Worm (Caenorhabditis elegans) whole organism, L4 larva: ENCODE results near the gene nsph-4.2.
A peak's percentile ranks its signal among the peaks of the same experiment; 100 is the strongest.
"Not testable (repeated sequence)": the region's sequence is repeated elsewhere in the genome, so short reads cannot be mapped to it uniquely, and the experiment has no call there.

Experiments used
- F37D6.2 ChIP-seq: sonication (generic microtip); optimal IDR thresholded peaks from 2 replicates; lab custom pipeline; 2016; ENCODE audit warnings: mild to moderate bottlenecking, missing genetic modification characterization, missing compliant biosample characterization
- F44E2.7 ChIP-seq: fragments of 200-800 bp; sonication (Bioruptor generic); IDR thresholded peaks from 2 replicates; pipeline ENCODE4 v2.1.2; 2022; ENCODE audit warnings: missing genetic modification characterization, missing compliant biosample characterization
- F49E8.2 ChIP-seq: sonication (generic microtip); optimal IDR thresholded peaks from 2 replicates; lab custom pipeline; 2016; ENCODE audit warnings: missing compliant biosample characterization, mild to moderate bottlenecking, missing genetic modification characterization, borderline replicate concordance
- T20F7.1 ChIP-seq: fragments of 200-800 bp; sonication (Bioruptor generic); optimal IDR thresholded peaks from 2 replicates; lab custom pipeline; 2018; ENCODE audit warnings: mild to moderate bottlenecking, missing genetic modification characterization, missing compliant biosample characterization
- T26A8.4 ChIP-seq: fragments of 200-800 bp; sonication (Bioruptor generic); IDR thresholded peaks from 2 replicates; pipeline ENCODE4 v1.3.6; 2022; ENCODE audit warnings: missing genetic modification characterization, missing compliant biosample characterization
- Y105C5A.15 ChIP-seq: fragments of 200-800 bp; sonication (Bioruptor generic); IDR thresholded peaks from 2 replicates; pipeline ENCODE4 v1.3.6; 2022; ENCODE audit warnings: missing genetic modification characterization, missing compliant biosample characterization
- Y48G9A.11 ChIP-seq: fragments of 200-800 bp; sonication (Bioruptor generic); IDR thresholded peaks from 2 replicates; pipeline ENCODE4 v1.3.6; 2022; ENCODE audit warnings: missing genetic modification reagents, missing genetic modification characterization, missing compliant biosample characterization
- aha-1 ChIP-seq: fragments of 150-350 bp; peaks from one replicate; lab custom pipeline; 2014; ENCODE audit warnings: missing biosample characterization, missing genetic modification characterization
- aly-2 ChIP-seq: sonication (generic microtip); optimal IDR thresholded peaks from 2 replicates; lab custom pipeline; 2018; ENCODE audit warnings: missing biosample characterization, missing genetic modification characterization
- ama-1 ChIP-seq: fragments of 150-350 bp; optimal IDR thresholded peaks from 2 replicates; lab custom pipeline; 2014; ENCODE audit warnings: inconsistent platforms, mixed read lengths
- arid-1 ChIP-seq: fragments of 200-800 bp; sonication (Bioruptor generic); conservative IDR thresholded peaks from 2 replicates; pipeline ENCODE4 v1.3.6; 2022; ENCODE audit warnings: missing genetic modification reagents, missing genetic modification characterization, missing compliant biosample characterization
- ceh-28 ChIP-seq: fragments of 150-350 bp; optimal IDR thresholded peaks from 2 replicates; lab custom pipeline; 2014; ENCODE audit warnings: missing biosample characterization, missing genetic modification reagents, missing genetic modification characterization
- ceh-44 ChIP-seq: fragments of 200-800 bp; sonication (Bioruptor generic); IDR thresholded peaks from 2 replicates; pipeline ENCODE4 v1.3.6; 2022; ENCODE audit warnings: missing genetic modification reagents, missing genetic modification characterization, missing compliant biosample characterization
- dmd-6 ChIP-seq: fragments of 200-800 bp; sonication (Bioruptor generic); IDR thresholded peaks from 2 replicates; pipeline ENCODE4 v1.3.6; 2022; ENCODE audit warnings: missing genetic modification reagents, missing genetic modification characterization, missing compliant biosample characterization
- duxl-1 ChIP-seq: sonication (generic microtip); optimal IDR thresholded peaks from 2 replicates; lab custom pipeline; 2016; ENCODE audit warnings: mild to moderate bottlenecking, missing genetic modification characterization, moderate library complexity, missing compliant biosample characterization; ENCODE audit not compliant: poor library complexity
- fkh-10 ChIP-seq: fragments of 150-350 bp; optimal IDR thresholded peaks from 2 replicates; lab custom pipeline; 2014; ENCODE audit warnings: missing biosample characterization, missing genetic modification reagents, missing genetic modification characterization
- hlh-30 ChIP-seq: sonication (generic microtip); optimal IDR thresholded peaks from 2 replicates; lab custom pipeline; 2017; ENCODE audit warnings: antibody characterized with exemption, mild to moderate bottlenecking, missing genetic modification characterization, missing compliant biosample characterization; ENCODE audit not compliant: insufficient read depth
- jun-1 ChIP-seq: fragments of 150-350 bp; optimal IDR thresholded peaks from 2 replicates; lab custom pipeline; 2014; ENCODE audit warnings: missing biosample characterization, missing genetic modification reagents, missing genetic modification characterization
- lim-7 ChIP-seq: fragments of 200-800 bp; sonication (Bioruptor generic); IDR thresholded peaks from 2 replicates; pipeline ENCODE4 v1.3.6; 2022; ENCODE audit warnings: missing genetic modification characterization, missing compliant biosample characterization
- lin-29 ChIP-seq: fragments of 200-800 bp; sonication (Bioruptor generic); IDR thresholded peaks from 2 replicates; pipeline ENCODE4 v1.3.6; 2022; ENCODE audit warnings: missing genetic modification reagents, missing genetic modification characterization, missing compliant biosample characterization
- lin-38 ChIP-seq: fragments of 200-800 bp; sonication (Bioruptor generic); IDR thresholded peaks from 2 replicates; pipeline ENCODE4 v1.3.6; 2022; ENCODE audit warnings: missing genetic modification reagents, missing genetic modification characterization, missing compliant biosample characterization
- lsy-2 ChIP-seq, 2 experiments: fragments of 150-350 bp in 1 of 2; sonication (generic microtip) in 1 of 2; optimal IDR thresholded peaks; 2 replicates each; lab custom pipeline; 2014 to 2017; ENCODE audit warnings: missing biosample characterization in 2 of 2, missing genetic modification characterization in 2 of 2
- mdt-29 ChIP-seq: fragments of 200-800 bp; sonication (Bioruptor generic); IDR thresholded peaks from 2 replicates; pipeline ENCODE4 v1.3.6; 2022; ENCODE audit warnings: missing genetic modification reagents, missing genetic modification characterization, missing compliant biosample characterization
- mxl-3 ChIP-seq: fragments of 200-800 bp; sonication (Bioruptor generic); optimal IDR thresholded peaks from 2 replicates; lab custom pipeline; 2018; ENCODE audit warnings: mild to moderate bottlenecking, missing genetic modification characterization, missing compliant biosample characterization
- nhr-28 ChIP-seq: fragments of 150-350 bp; optimal IDR thresholded peaks from 2 replicates; lab custom pipeline; 2014; ENCODE audit warnings: missing biosample characterization, missing genetic modification characterization
- nhr-41 ChIP-seq: fragments of 200-800 bp; sonication (Bioruptor generic); IDR thresholded peaks from 2 replicates; pipeline ENCODE4 v1.3.6; 2022; ENCODE audit warnings: missing genetic modification reagents, missing genetic modification characterization, missing compliant biosample characterization
- php-3 ChIP-seq: fragments of 200-800 bp; sonication (Bioruptor generic); IDR thresholded peaks from 2 replicates; pipeline ENCODE4 v1.3.6; 2022; ENCODE audit warnings: missing genetic modification reagents, missing genetic modification characterization, missing compliant biosample characterization
- skn-1 ChIP-seq: fragments of 150-350 bp; optimal IDR thresholded peaks from 2 replicates; lab custom pipeline; 2014; ENCODE audit warnings: missing biosample characterization, missing genetic modification characterization
- snpc-1.2 ChIP-seq: fragments of 200-800 bp; sonication (Bioruptor generic); IDR thresholded peaks from 2 replicates; pipeline ENCODE4 v1.3.6; 2022; ENCODE audit warnings: missing genetic modification reagents, missing genetic modification characterization, missing compliant biosample characterization
- unc-62 ChIP-seq, 3 experiments: fragments of 150-350 bp in 1 of 3; sonication (generic microtip); optimal IDR thresholded peaks in 2 of 3; peaks in 1 of 3; 1 replicate in 1 of 3; 2 replicates in 2 of 3; lab custom pipeline; 2014 to 2017; ENCODE audit warnings: missing biosample characterization in 3 of 3, missing genetic modification characterization in 3 of 3, missing genetic modification reagents in 3 of 3, missing genotype in 1 of 3
- vab-7 ChIP-seq: fragments of 200-800 bp; sonication (Bioruptor generic); IDR thresholded peaks from 2 replicates; pipeline ENCODE4 v1.3.6; 2022; ENCODE audit warnings: missing genetic modification reagents, missing genetic modification characterization, missing compliant biosample characterization
- ztf-11 ChIP-seq: fragments of 150-350 bp; optimal IDR thresholded peaks from 2 replicates; lab custom pipeline; 2014; ENCODE audit warnings: missing biosample characterization, missing genetic modification characterization
- ztf-7 ChIP-seq: fragments of 150-350 bp; optimal IDR thresholded peaks from 2 replicates; lab custom pipeline; 2014; ENCODE audit warnings: missing biosample characterization, missing genetic modification characterization

Gene nsph-4.2

DNA sequence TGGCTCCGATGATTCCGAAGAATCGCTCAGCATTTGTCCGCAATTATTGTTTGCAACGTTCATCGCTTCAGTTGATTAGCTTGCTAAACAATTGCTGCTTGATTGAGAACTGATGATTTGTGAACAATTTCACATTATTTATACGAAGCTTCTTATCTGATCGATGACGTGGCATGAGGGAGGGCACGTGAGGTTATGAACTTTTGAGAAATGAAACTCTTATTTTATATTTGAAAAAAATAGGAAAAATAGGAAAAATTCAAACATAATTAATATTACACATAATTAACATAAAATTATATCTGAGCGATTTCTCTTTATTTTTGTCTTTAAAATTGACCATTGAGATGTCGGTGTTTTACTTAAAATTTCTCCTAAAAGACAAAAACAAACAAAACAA lies 36.1 kb downstream of the nsph-4.2 start, which contains the start of gene F36H12.10:
Gene F36H12.10, minus strand, starts transcription at position 101 of the 400 bp plus-strand sequence.
- TF ChIP-seq lim-7 (GFP tag; lab: Robert Waterston, UW); skn-1 (tag; lab: Kevin White, UChicago); duxl-1 (tag; lab: Kevin White, UChicago): not testable (repeated sequence)

DNA sequence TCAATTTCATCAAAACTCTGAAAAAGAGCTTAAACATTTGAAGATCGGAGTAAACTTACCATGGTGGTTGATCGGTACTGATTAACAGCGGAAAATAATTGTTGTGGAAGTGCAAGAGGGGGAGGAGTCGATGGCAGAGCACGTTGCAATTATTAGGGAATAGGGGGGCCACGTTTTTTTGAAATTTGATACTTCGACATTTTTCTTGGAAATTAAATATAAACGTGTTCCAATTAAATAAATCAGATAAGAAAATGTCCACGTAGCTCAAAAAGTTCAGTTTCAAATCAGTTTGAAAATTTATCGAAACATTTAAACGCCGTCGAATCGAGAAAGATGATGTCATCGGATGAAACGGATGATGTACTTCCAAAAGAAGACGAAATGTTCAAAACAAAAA lies 38.1 kb downstream of the nsph-4.2 start, which contains the start of gene F36H12.9:
Gene F36H12.9, plus strand, starts transcription at position 301 of the 400 bp plus-strand sequence.
- not testable (repeated sequence) for TF ChIP-seq F37D6.2 (tag; lab: Kevin White, UChicago); ztf-11 (tag; lab: Kevin White, UChicago); vab-7 (GFP tag; lab: Robert Waterston, UW)

DNA sequence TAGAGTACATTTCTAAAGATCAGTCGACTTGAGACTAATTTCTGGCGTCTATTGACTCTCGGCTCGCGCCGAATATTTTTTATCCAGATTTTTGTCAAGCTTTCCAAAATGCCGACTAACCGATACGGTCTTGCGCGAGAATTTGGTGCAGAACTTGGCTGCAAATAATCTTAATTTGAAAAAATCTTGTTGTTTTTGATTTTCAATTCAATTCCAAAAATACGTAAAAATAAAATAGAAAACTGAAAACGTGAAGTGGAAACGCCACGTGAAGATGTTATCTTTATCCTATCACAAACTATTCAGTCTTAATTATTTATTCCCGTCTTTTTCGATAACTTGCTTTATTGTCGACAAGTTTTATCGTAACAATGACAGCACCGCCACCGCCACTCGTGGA lies 39.8 kb downstream of the nsph-4.2 start, which contains the start of gene ttbk-2.1:
Gene ttbk-2.1, plus strand, starts transcription at position 301 of the 400 bp plus-strand sequence.
- not testable (repeated sequence) for TF ChIP-seq ceh-28, jun-1, aly-2 (tag; lab: Kevin White, UChicago)
- TF ChIP-seq, all 104 proteins: peak for 0; not testable (repeated sequence) for 104

DNA sequence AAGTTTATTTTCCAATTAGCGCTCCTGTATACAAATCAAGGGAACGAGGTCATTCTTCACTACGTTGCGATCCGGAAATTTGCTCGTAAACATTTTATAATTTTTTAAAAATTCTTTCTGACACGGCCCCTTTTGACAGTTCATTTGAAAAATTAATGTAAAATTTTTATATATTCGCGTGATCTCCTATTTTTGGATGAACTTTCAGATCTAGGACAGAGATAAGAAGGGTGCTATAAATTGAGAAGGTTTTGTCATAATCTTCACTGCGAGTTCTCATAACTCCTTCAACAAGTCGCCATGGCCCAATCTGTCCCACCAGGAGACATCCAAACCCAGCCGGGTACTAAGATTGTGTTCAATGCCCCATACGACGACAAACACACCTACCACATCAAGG lies 41.7 kb downstream of the nsph-4.2 start, which contains the start of gene msp-19:
Gene msp-19, plus strand, starts transcription at position 301 of the 400 bp plus-strand sequence.
- not testable (repeated sequence) for TF ChIP-seq nhr-28 (tag; lab: Kevin White, UChicago); php-3; ztf-7 (tag; lab: Kevin White, UChicago)

DNA sequence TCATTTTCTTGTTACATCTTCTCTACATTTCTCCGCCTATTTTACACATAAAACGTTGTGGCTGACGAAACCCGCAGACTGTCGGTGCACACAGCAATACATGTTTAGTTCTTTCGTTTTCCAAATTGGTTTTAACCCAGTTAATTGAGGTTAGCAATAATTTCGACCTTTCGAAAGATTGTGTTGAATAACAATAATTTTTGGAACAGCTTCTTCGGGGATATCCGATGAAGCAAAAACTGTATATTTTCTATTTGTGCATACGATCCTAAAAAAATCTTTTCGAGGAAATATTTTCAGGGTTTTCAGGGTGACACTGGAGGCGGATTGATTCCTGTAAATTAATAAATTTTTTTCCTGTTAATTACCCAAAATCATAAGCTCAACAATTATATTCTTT lies 43.2 kb downstream of the nsph-4.2 start:
- peak; percentile 39; the same call in 1 of the 2 replicates for TF ChIP-seq lin-38
- TF ChIP-seq T26A8.4, result peak; percentile 65
- TF ChIP-seq snpc-1.2 (GFP tag; lab: Robert Waterston, UW), result peak; percentile 98
- 0 out of 2 replicates have a peak, but pooled peaks have one; percentile 30 for TF ChIP-seq php-3
- TF ChIP-seq mdt-29 (GFP tag; lab: Robert Waterston, UW), result 0 out of 2 replicates have a peak, but pooled peaks have one; percentile 32
- TF ChIP-seq unc-62 (GFP tag; optimal IDR thresholded peaks at IDR 0.05 in 1 of 2; lab: Kevin White, UChicago), result peak in 1 of 2 experiments; percentile 57
- TF ChIP-seq unc-62 (tag; optimal IDR thresholded peaks at IDR 0.05; lab: Kevin White, UChicago), result not testable (repeated sequence)

DNA sequence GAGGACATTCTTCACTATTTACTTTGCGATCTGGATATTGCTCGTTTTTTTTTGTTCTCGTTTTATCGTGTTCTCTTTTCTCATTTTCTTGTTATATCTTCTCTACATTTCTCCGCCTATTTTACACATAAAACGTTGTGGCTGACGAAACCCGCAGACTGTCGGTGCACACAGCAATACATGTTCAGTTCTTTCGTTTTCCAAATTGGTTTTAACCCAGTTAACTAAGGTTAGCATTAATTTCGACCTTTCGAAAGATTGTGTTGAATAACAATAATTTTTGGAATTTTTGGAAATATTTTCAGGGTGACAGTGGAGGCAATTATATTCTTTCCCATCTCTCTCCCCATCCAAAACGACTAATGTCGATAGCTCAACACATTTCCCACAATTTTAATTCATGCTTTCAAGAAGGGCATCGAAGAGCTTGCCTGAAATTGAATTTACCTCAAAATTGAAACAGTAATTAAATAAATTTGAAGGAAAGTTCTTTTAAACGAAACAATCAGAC lies 46.2 kb downstream of the nsph-4.2 start:
- TF ChIP-seq arid-1 (GFP tag; lab: Robert Waterston, UW) (0 out of 2 replicates have a peak, but pooled peaks have one; percentile 28), Y48G9A.11 (peak; percentile 30; the same call in 1 of the 2 replicates), F44E2.7 (GFP tag; lab: Robert Waterston, UW) (0 out of 2 replicates have a peak, but pooled peaks have one; percentile 30), ama-1 (peak; percentile 32), lin-38 (peak; percentile 60), Y105C5A.15 (GFP tag; lab: Robert Waterston, UW) (0 out of 2 replicates have a peak, but pooled peaks have one; percentile 25), snpc-1.2 (GFP tag; lab: Robert Waterston, UW) (peak; percentile 97), aha-1 (tag; lab: Kevin White, UChicago) (peak; percentile 57), unc-62 (GFP tag; optimal IDR thresholded peaks at IDR 0.05 in 1 of 2; lab: Kevin White, UChicago) (peak in 1 of 2 experiments; percentile 31), F49E8.2 (tag; lab: Kevin White, UChicago) (peak; percentile 56), mdt-29 (GFP tag; lab: Robert Waterston, UW) (peak; percentile 72), T26A8.4 (peak; percentile 77), ceh-44 (GFP tag; lab: Robert Waterston, UW) (0 out of 2 replicates have a peak, but pooled peaks have one; percentile 35)
- TF ChIP-seq unc-62 (tag; optimal IDR thresholded peaks at IDR 0.05; lab: Kevin White, UChicago), result not testable (repeated sequence)

DNA sequence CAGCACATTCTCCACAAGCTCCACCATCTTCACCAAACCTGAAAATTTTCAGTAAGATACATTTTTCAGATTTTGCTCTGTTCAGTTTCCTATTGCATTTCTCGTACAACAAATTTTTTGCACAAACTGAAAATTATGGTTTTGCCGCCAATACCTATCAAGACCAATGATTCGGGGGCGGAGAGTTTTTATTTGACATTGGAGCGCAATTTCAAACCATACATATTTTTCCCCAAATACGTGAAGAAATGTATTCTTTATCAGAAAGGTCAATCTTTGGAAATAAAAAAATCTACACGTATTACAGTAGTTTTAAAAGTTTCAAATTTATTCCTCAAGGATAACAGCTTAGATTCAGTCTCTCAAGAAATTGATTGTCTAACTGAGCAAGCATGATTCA lies 47.9 kb downstream of the nsph-4.2 start, which contains the start of gene F36H12.5:
Gene F36H12.5, plus strand, starts transcription at position 301 of the 400 bp plus-strand sequence.
- TF ChIP-seq dmd-6 (GFP tag; lab: Robert Waterston, UW) (no peak), nhr-41 (GFP tag; lab: Robert Waterston, UW) (no peak), ama-1 (no peak), lsy-2 (tag; optimal IDR thresholded peaks at IDR 0.05; lab: Kevin White, UChicago) (no peak), Y48G9A.11 (no peak), unc-62 (GFP tag; optimal IDR thresholded peaks at IDR 0.05 in 1 of 2; lab: Kevin White, UChicago) (no peak), unc-62 (tag; optimal IDR thresholded peaks at IDR 0.05; lab: Kevin White, UChicago) (no peak), aha-1 (tag; lab: Kevin White, UChicago) (no peak), lin-29 (no peak), T26A8.4 (no peak), mxl-3 (no peak), T20F7.1 (no peak), fkh-10 (GFP tag; lab: Kevin White, UChicago) (no peak), arid-1 (GFP tag; lab: Robert Waterston, UW) (no peak), hlh-30 (no peak)
